Fruit fly (Drosophila melanogaster) whole organism, embryonic: ENCODE measurements around the gene CG7120.

ENCODE experiments used
- Aef1 ChIP-seq: fragments of 200-800 bp; sonication (Bioruptor generic); IDR thresholded peaks from 3 replicates; pipeline ENCODE4 v1.3.6; 2022; ENCODE audit warnings: missing biosample characterization, missing genetic modification characterization
- CG10462 ChIP-seq: fragments of 200-800 bp; sonication (Bioruptor generic); optimal IDR thresholded peaks from 2 replicates; lab custom pipeline; 2016; ENCODE audit warnings: missing biosample characterization, missing genetic modification characterization
- CG10565 ChIP-seq: fragments of 200-800 bp; sonication (Bioruptor generic); optimal IDR thresholded peaks from 3 replicates; lab custom pipeline; 2016; ENCODE audit warnings: missing biosample characterization, mild to moderate bottlenecking, missing genetic modification characterization
- CG12744 ChIP-seq: fragments of 200-800 bp; sonication (Bioruptor generic); optimal IDR thresholded peaks from 2 replicates; lab custom pipeline; 2016; ENCODE audit warnings: missing biosample characterization, missing genetic modification characterization
- CG14965 ChIP-seq: fragments of 200-800 bp; sonication (Bioruptor generic); optimal IDR thresholded peaks from 2 replicates; lab custom pipeline; 2016; ENCODE audit warnings: missing biosample characterization, missing genetic modification characterization, borderline replicate concordance
- CG1529 ChIP-seq: fragments of 200-800 bp; sonication (Bioruptor generic); optimal IDR thresholded peaks from 3 replicates; lab custom pipeline; 2018; ENCODE audit warnings: missing biosample characterization, missing genetic modification characterization
- CG15601 ChIP-seq: fragments of 200-800 bp; sonication (Bioruptor generic); optimal IDR thresholded peaks from 3 replicates; lab custom pipeline; 2019; ENCODE audit warnings: missing biosample characterization, mild to moderate bottlenecking, missing genetic modification characterization, moderate library complexity
- CG17385 ChIP-seq: fragments of 200-800 bp; sonication (Bioruptor generic); optimal IDR thresholded peaks from 3 replicates; lab custom pipeline; 2018; ENCODE audit warnings: missing biosample characterization, mild to moderate bottlenecking, missing genetic modification characterization
- CG31365 ChIP-seq: fragments of 200-800 bp; sonication (Bioruptor generic); optimal IDR thresholded peaks from 2 replicates; lab custom pipeline; 2018; ENCODE audit warnings: missing biosample characterization, mild to moderate bottlenecking, missing genetic modification characterization
- CG3281 ChIP-seq: fragments of 200-800 bp; sonication (Bioruptor generic); optimal IDR thresholded peaks from 3 replicates; lab custom pipeline; 2017; ENCODE audit warnings: missing biosample characterization, mild to moderate bottlenecking, missing genetic modification characterization
- CG43689 ChIP-seq: fragments of 200-800 bp; sonication (Bioruptor generic); IDR thresholded peaks from 2 replicates; pipeline ENCODE4 v1.3.6; 2022; ENCODE audit warnings: missing biosample characterization, missing genetic modification characterization
- CG4617 ChIP-seq: fragments of 200-800 bp; sonication (Bioruptor generic); optimal IDR thresholded peaks from 3 replicates; lab custom pipeline; 2016; ENCODE audit warnings: missing biosample characterization, missing genetic modification characterization, borderline replicate concordance
- CG4854 ChIP-seq: fragments of 200-800 bp; sonication (Bioruptor generic); optimal IDR thresholded peaks from 2 replicates; lab custom pipeline; 2016; ENCODE audit warnings: missing biosample characterization, missing genetic modification characterization, inconsistent platforms
- CG6272 ChIP-seq: fragments of 200-800 bp; sonication (Bioruptor generic); IDR thresholded peaks from 2 replicates; pipeline ENCODE4 v1.3.6; 2022; ENCODE audit warnings: missing biosample characterization, missing genetic modification characterization
- CG6683 ChIP-seq: fragments of 200-800 bp; sonication (Bioruptor generic); optimal IDR thresholded peaks from 2 replicates; lab custom pipeline; 2017; ENCODE audit warnings: missing biosample characterization, mild to moderate bottlenecking, missing genetic modification characterization, missing genetic modification reagents
- CG8089 ChIP-seq: fragments of 200-800 bp; sonication (Bioruptor generic); optimal IDR thresholded peaks from 3 replicates; lab custom pipeline; 2016; ENCODE audit warnings: missing biosample characterization, missing genetic modification characterization
- CG9797 ChIP-seq: fragments of 200-800 bp; sonication (Bioruptor generic); optimal IDR thresholded peaks from 3 replicates; lab custom pipeline; 2018; ENCODE audit warnings: missing biosample characterization, mild to moderate bottlenecking, missing genetic modification characterization
- Dad ChIP-seq: fragments of 200-800 bp; sonication (Bioruptor generic); optimal IDR thresholded peaks from 3 replicates; lab custom pipeline; 2016; ENCODE audit warnings: missing biosample characterization, missing genetic modification characterization
- Dek ChIP-seq: fragments of 200-800 bp; sonication (Bioruptor generic); optimal IDR thresholded peaks from 3 replicates; lab custom pipeline; 2019; ENCODE audit warnings: missing biosample characterization, mild to moderate bottlenecking, missing genetic modification characterization, moderate library complexity
- Dref ChIP-seq: fragments of 200-800 bp; sonication (Bioruptor generic); IDR thresholded peaks from 2 replicates; pipeline ENCODE4 v1.3.6; 2022; ENCODE audit warnings: missing biosample characterization, missing genetic modification characterization
- Ets97D ChIP-seq: fragments of 200-800 bp; sonication (Bioruptor generic); optimal IDR thresholded peaks from 3 replicates; lab custom pipeline; 2016; ENCODE audit warnings: missing biosample characterization, missing genetic modification characterization
- HLHmδ ChIP-seq: fragments of 200-800 bp; sonication (Bioruptor generic); optimal IDR thresholded peaks from 2 replicates; lab custom pipeline; 2018; ENCODE audit warnings: missing biosample characterization, mild to moderate bottlenecking, missing genetic modification characterization, moderate library complexity
- Hr3 ChIP-seq: fragments of 200-800 bp; sonication (Bioruptor generic); optimal IDR thresholded peaks from 3 replicates; lab custom pipeline; 2016; ENCODE audit warnings: missing biosample characterization, missing genetic modification characterization
- MTF-1 ChIP-seq: fragments of 200-800 bp; sonication (Bioruptor generic); optimal IDR thresholded peaks from 2 replicates; lab custom pipeline; 2018; ENCODE audit warnings: missing biosample characterization, mild to moderate bottlenecking, missing genetic modification characterization, borderline replicate concordance
- Med ChIP-seq: fragments of 200-800 bp; sonication (Bioruptor generic); peaks from one replicate; lab custom pipeline; 2016; ENCODE audit warnings: missing biosample characterization, missing genetic modification characterization, mild to moderate bottlenecking, inconsistent platforms, moderate library complexity
- Myb ChIP-seq: fragments of 200-800 bp; sonication (Bioruptor generic); optimal IDR thresholded peaks from 2 replicates; lab custom pipeline; 2016; ENCODE audit warnings: missing biosample characterization, missing genetic modification characterization
- NFAT ChIP-seq: fragments of 200-800 bp; sonication (Bioruptor generic); IDR thresholded peaks from 2 replicates; pipeline ENCODE4 v1.3.6; 2022; ENCODE audit warnings: missing biosample characterization, missing genetic modification characterization
- Nf-YC ChIP-seq: fragments of 200-800 bp; optimal IDR thresholded peaks from 3 replicates; lab custom pipeline; 2019; ENCODE audit warnings: missing biosample characterization, mild to moderate bottlenecking, missing genetic modification characterization, moderate library complexity
- NfI ChIP-seq: fragments of 200-800 bp; sonication (Bioruptor generic); optimal IDR thresholded peaks from 3 replicates; lab custom pipeline; 2018; ENCODE audit warnings: missing biosample characterization, mild to moderate bottlenecking, missing genetic modification characterization, moderate library complexity
- Sox102F ChIP-seq: fragments of 200-800 bp; sonication (Bioruptor generic); optimal IDR thresholded peaks from 2 replicates; lab custom pipeline; 2018; ENCODE audit warnings: missing biosample characterization, mild to moderate bottlenecking, missing genetic modification characterization, moderate library complexity
- Sry-δ ChIP-seq: fragments of 200-800 bp; sonication (Bioruptor generic); optimal IDR thresholded peaks from 2 replicates; lab custom pipeline; 2016; ENCODE audit warnings: missing biosample characterization, missing genetic modification characterization
- TFAM ChIP-seq: fragments of 200-800 bp; sonication (Bioruptor generic); optimal IDR thresholded peaks from 2 replicates; lab custom pipeline; 2017; ENCODE audit warnings: missing biosample characterization, missing genetic modification characterization, inconsistent platforms
- bigmax ChIP-seq: fragments of 200-800 bp; sonication (Bioruptor generic); optimal IDR thresholded peaks from 2 replicates; lab custom pipeline; 2018; ENCODE audit warnings: missing biosample characterization, mild to moderate bottlenecking, missing genetic modification characterization
- cad ChIP-seq: fragments of >200 bp; optimal IDR thresholded peaks from 2 replicates; lab custom pipeline; 2017; ENCODE audit warnings: missing biosample characterization, missing genetic modification characterization
- ci ChIP-seq: fragments of 200-800 bp; sonication (Bioruptor generic); IDR thresholded peaks from 3 replicates; pipeline ENCODE4 v1.3.6; 2022; ENCODE audit warnings: missing biosample characterization, missing genetic modification characterization
- dmrt11E ChIP-seq: fragments of 200-800 bp; sonication (Bioruptor generic); optimal IDR thresholded peaks from 3 replicates; lab custom pipeline; 2018; ENCODE audit warnings: missing biosample characterization, mild to moderate bottlenecking, missing genetic modification characterization, moderate library complexity
- dpn ChIP-seq, 2 experiments: fragments of 200-800 bp; sonication (Bioruptor generic); optimal IDR thresholded peaks; 3 replicates each; lab custom pipeline; 2016; ENCODE audit warnings: missing biosample characterization in 2 of 2, missing genetic modification characterization in 2 of 2
- kay ChIP-seq: fragments of 200-800 bp; sonication (Bioruptor generic); optimal IDR thresholded peaks from 2 replicates; lab custom pipeline; 2016; ENCODE audit warnings: missing biosample characterization, missing genetic modification characterization
- lab ChIP-seq: fragments of 200-800 bp; sonication (Bioruptor generic); optimal IDR thresholded peaks from 3 replicates; lab custom pipeline; 2017; ENCODE audit warnings: missing biosample characterization, missing genetic modification characterization, mild to moderate bottlenecking, moderate library complexity, missing genetic modification reagents
- mld ChIP-seq: fragments of 200-800 bp; sonication (Bioruptor generic); IDR thresholded peaks from 3 replicates; pipeline ENCODE4 v1.3.6; 2022; ENCODE audit warnings: missing biosample characterization, missing genetic modification characterization; ENCODE audit not compliant: partially characterized antibody
- oc ChIP-seq: fragments of 200-800 bp; sonication (Bioruptor generic); optimal IDR thresholded peaks from 2 replicates; lab custom pipeline; 2018; ENCODE audit warnings: missing biosample characterization, mild to moderate bottlenecking, missing genetic modification characterization, moderate library complexity
- salm ChIP-seq: fragments of 200-800 bp; sonication (Bioruptor generic); optimal IDR thresholded peaks from 2 replicates; lab custom pipeline; 2018; ENCODE audit warnings: missing biosample characterization, mild to moderate bottlenecking, missing genetic modification characterization
- sd ChIP-seq: fragments of 200-800 bp; sonication (Bioruptor generic); optimal IDR thresholded peaks from 3 replicates; lab custom pipeline; 2018; ENCODE audit warnings: missing biosample characterization, mild to moderate bottlenecking, missing genetic modification characterization, moderate library complexity
- stwl ChIP-seq: fragments of 200-800 bp; sonication (Bioruptor generic); optimal IDR thresholded peaks from 3 replicates; lab custom pipeline; 2018; ENCODE audit warnings: missing biosample characterization, mild to moderate bottlenecking, missing genetic modification characterization, moderate library complexity
- sug ChIP-seq: fragments of 200-800 bp; optimal IDR thresholded peaks from 2 replicates; lab custom pipeline; 2019; ENCODE audit warnings: missing biosample characterization, mild to moderate bottlenecking, missing genetic modification characterization, moderate library complexity
- tin ChIP-seq: fragments of 200-800 bp; sonication (Bioruptor generic); optimal IDR thresholded peaks from 3 replicates; lab custom pipeline; 2016; ENCODE audit warnings: missing biosample characterization, missing genetic modification characterization
- tio ChIP-seq: fragments of 200-800 bp; sonication (Bioruptor generic); optimal IDR thresholded peaks from 2 replicates; lab custom pipeline; 2017; ENCODE audit warnings: missing biosample characterization, missing genetic modification characterization, inconsistent platforms
- tna ChIP-seq: fragments of 200-800 bp; sonication (Bioruptor generic); IDR thresholded peaks from 2 replicates; pipeline ENCODE4 v1.3.6; 2022; ENCODE audit warnings: missing biosample characterization, missing genetic modification characterization; ENCODE audit not compliant: partially characterized antibody

Gene CG7120

dm6 chr3L:8441745-8442575 is 46.2 kb downstream of the CG7120 start, which contains the start of gene Unr (continued):
- TF ChIP-seq cad (GFP tag; lab: Kevin White, UChicago): no peak
- TF ChIP-seq Hr3 (GFP tag; lab: Kevin White, UChicago): peak; percentile 68
- no peak for TF ChIP-seq mld (GFP tag; lab: Robert Waterston, UW)
- TF ChIP-seq CG17385: peak; percentile 79
- peak; percentile 46 for TF ChIP-seq CG10462 (GFP tag; lab: Kevin White, UChicago)
- peak; percentile 94; the same call in 1 of the 2 replicates for TF ChIP-seq NFAT (GFP tag; lab: Robert Waterston, UW)
- TF ChIP-seq CG8089 (GFP tag; lab: Kevin White, UChicago): peak; percentile 52
- TF ChIP-seq dmrt11E (tag; lab: Kevin White, UChicago): peak; percentile 31
- peak; percentile 84 for TF ChIP-seq NfI (GFP tag; lab: Kevin White, UChicago)
- peak; percentile 27 for TF ChIP-seq TFAM
- peak; percentile 79 for TF ChIP-seq CG12744 (GFP tag; lab: Kevin White, UChicago)
- peak; percentile 70 for TF ChIP-seq Dek
- peak; percentile 49 for TF ChIP-seq stwl
- peak; percentile 83 to 86 for TF ChIP-seq dpn (GFP tag; optimal IDR thresholded peaks at IDR 0.05; lab: Kevin White, UChicago)
- TF ChIP-seq CG9797 (GFP tag; lab: Kevin White, UChicago): peak; percentile 25
- TF ChIP-seq Med (GFP tag; lab: Kevin White, UChicago): peak; percentile 99
- TF ChIP-seq Nf-YC (tag; lab: Kevin White, UChicago): peak; percentile 60
- TF ChIP-seq Aef1: peak; percentile 74
- peak; percentile 24 for TF ChIP-seq CG1529
- TF ChIP-seq CG15601 (tag; lab: Kevin White, UChicago): peak; percentile 51
- no peak; the same call in 1 of the 2 replicates for TF ChIP-seq CG43689 (GFP tag; lab: Robert Waterston, UW)
- peak; percentile 38 for TF ChIP-seq sd (tag; lab: Kevin White, UChicago)
- peak; percentile 33 for TF ChIP-seq MTF-1 (GFP tag; lab: Kevin White, UChicago)
- TF ChIP-seq ci (GFP tag; lab: Robert Waterston, UW): peak; percentile 92
- TF ChIP-seq CG6272 (GFP tag; lab: Robert Waterston, UW): no peak
- no peak for TF ChIP-seq CG10565 (GFP tag; lab: Kevin White, UChicago)
- TF ChIP-seq CG14965 (GFP tag; lab: Kevin White, UChicago): no peak
- peak; percentile 36 for TF ChIP-seq Sry-δ (GFP tag; lab: Kevin White, UChicago)
- TF ChIP-seq CG3281 (GFP tag; lab: Kevin White, UChicago): peak; percentile 74
- TF ChIP-seq oc (tag; lab: Kevin White, UChicago): peak; percentile 64
- TF ChIP-seq lab (GFP tag; lab: Kevin White, UChicago): peak; percentile 86
- peak; percentile 86 for TF ChIP-seq HLHmδ (GFP tag; lab: Kevin White, UChicago)
- TF ChIP-seq kay (GFP tag; lab: Kevin White, UChicago): peak; percentile 56
- peak; percentile 70 for TF ChIP-seq sug (tag; lab: Kevin White, UChicago)
- TF ChIP-seq CG4854: peak; percentile 65
- peak; percentile 16 for TF ChIP-seq salm (tag; lab: Kevin White, UChicago)
- TF ChIP-seq Ets97D: peak; percentile 83
- TF ChIP-seq tin (GFP tag; lab: Kevin White, UChicago): peak; percentile 71
- TF ChIP-seq bigmax (GFP tag; lab: Kevin White, UChicago): no peak
- TF ChIP-seq tna (GFP tag; lab: Robert Waterston, UW): no peak
- TF ChIP-seq Dad (GFP tag; lab: Kevin White, UChicago): peak; percentile 63
- TF ChIP-seq Dref (GFP tag; lab: Robert Waterston, UW): no peak
- peak; percentile 70 for TF ChIP-seq CG4617 (GFP tag; lab: Kevin White, UChicago)
- TF ChIP-seq Sox102F: peak; percentile 61
- TF ChIP-seq Myb (GFP tag; lab: Kevin White, UChicago): peak; percentile 71
- no peak for TF ChIP-seq CG6683 (GFP tag; lab: Kevin White, UChicago)
- TF ChIP-seq tio (GFP tag; lab: Kevin White, UChicago): peak; percentile 58
- TF ChIP-seq CG31365 (tag; lab: Kevin White, UChicago): peak; percentile 23
